Fruit fly (Drosophila melanogaster): ENCODE measurements around the gene Appl.

The Appl gene

DNA sequence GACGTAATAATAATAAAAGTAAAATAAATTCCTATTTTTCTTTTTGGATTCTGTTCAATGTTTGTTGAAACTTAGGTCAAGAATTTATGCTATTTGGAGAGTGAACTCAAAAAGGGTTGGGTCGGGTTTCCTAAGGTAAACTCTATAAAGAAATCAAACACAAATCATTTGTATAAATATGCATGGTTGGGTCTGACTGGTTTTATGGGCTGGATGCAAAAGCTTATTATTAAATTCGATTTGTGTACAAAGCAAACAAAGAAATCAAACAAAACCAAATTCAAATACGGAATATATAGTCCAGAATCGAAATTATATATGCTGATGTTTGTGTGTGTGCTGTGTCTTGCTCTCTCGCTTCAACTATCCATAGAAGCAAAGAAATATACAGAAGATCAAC is 14.6 kb upstream of the Appl start:
- TF ChIP-seq noc (tag; optimal IDR thresholded peaks at IDR 0.05), result no peak

DNA sequence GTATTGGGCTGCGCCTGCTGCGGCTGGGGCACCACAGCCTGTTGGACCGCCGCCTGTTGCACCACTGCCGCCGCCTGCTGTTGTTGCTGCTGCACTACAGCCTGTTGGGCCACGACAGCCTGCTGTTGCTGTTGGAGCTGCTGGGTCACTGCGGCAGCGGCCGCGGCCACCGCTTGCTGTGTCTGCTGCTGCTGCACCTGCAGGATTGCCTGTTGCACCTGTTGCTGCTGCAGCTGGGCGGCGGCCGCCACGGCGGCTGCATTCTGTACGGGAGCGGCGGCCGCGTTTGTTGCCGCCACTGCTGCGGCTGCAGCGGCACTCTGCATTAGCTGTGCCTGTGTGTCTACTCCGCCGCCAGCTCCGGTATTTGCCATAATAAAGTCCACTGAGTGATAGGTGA is 11.4 kb upstream of the Appl start:
- TF ChIP-seq noc (tag; optimal IDR thresholded peaks at IDR 0.05), result no peak

DNA sequence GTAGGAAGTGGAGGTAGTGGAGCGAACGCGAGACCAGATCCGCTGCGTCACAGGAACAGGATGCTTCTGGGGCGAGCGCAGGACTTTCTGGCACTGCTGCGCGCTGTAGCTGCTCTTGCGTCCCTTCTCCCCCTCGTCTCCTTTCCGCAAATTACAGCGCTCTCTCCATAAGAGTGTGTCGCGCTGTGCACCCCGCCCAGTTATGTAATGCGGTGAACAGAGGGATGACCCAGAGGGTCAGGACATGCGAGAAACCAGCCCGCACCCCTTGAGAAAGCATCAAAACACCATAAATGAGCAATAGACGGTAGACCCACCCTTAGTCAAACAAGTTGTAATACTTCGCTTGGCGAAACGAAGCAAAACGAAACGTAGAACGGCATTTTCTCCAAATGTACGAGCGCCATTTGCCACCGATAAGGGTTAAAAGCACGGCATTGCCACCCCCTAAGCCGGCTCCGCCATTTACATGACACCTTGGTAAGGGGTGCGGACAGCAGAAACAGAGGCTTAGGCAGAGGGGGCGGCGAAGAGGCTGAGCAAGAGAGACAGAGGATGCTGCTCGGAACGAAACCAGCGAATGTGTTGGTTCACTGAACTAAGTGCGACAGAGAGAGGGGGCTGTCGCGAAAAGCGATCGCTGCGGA is 10.0 kb upstream of the Appl start:
- TF ChIP-seq noc (tag; optimal IDR thresholded peaks at IDR 0.05), result no peak

DNA sequence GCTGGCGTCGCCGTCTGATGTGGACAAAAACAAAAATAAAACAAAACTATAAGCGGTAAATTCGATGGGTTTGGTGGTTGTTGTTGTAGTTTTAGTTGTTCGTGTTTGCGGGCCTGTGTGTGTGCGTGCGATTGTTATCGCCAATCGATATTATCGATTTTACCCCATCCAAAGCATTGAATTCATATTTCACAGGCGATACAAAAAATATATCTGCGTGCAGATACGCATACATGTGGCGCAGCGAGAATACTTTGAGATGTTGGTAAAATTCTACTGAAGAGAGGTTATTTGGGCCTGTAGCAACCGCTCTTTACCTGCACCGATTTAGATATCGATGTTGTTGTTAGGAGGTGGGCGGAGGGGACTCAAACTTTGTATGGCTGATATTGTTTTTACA is 8.6 kb upstream of the Appl start:
- TF ChIP-seq noc (tag; optimal IDR thresholded peaks at IDR 0.05), result no peak

DNA sequence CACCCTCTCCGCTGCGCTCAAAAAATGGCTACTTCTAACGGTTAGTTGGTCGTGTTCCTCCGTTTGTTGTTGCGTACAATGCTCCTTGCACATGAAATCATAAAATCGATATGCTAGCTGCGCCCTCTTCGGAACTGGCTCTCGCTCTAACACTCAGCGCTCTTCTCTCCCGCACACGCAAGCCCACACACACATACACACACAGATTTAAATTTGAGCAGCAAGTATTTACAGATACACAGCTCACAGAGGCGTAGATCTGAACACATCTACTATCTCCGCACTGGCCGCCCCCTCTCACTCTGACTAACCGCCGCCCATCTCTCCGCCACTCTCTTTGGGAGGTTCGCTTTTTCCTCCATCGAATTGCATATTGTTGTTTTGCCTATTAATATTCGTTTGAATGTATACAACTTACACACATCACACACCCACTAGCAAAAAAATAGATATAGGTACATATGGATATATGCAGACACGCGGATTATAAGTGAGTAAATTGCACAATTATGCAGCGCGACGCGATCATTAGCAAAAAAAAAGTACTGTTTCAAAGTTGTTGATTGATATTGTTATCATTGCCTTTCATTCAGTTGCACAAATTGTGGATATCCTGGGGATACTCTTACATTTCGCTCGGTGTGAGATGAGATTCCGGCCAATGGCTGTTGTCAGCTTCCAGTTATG is 7.8 kb upstream of the Appl start:
- peak; percentile 76 for TF ChIP-seq noc (tag; optimal IDR thresholded peaks at IDR 0.05)

- peak; percentile 99 for TF ChIP-seq noc (tag; optimal IDR thresholded peaks at IDR 0.05)
These were observed 7.0 kb upstream of the Appl start, which contains the start of gene elav for dm6 chrX:523179-523851. TSS of gene elav (minus strand) at chrX:523226.

- TF ChIP-seq noc (tag; optimal IDR thresholded peaks at IDR 0.05), result no peak
These were observed 6.0 kb upstream of the Appl start for dm6 chrX:524331-524730.

DNA sequence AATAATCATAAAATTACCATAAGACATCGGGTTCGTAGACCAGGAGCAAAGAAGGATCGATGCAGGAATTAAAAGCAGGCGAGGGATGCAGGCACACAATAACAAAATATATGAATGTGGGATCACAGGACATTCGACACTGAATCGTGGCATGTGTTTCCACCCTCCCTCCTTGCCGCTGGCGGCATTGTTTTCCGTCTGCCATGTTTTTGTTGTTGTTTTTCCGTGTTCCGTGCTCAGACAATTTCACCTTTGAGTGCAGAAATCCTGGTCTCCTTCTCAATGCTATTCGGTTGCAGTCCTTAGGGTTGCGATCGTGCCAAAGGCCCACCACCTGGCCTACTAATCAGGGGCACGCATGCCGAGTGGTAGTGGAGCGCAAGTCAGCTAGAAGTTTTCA is 4.7 kb upstream of the Appl start:
- TF ChIP-seq noc (tag; optimal IDR thresholded peaks at IDR 0.05), result no peak

DNA sequence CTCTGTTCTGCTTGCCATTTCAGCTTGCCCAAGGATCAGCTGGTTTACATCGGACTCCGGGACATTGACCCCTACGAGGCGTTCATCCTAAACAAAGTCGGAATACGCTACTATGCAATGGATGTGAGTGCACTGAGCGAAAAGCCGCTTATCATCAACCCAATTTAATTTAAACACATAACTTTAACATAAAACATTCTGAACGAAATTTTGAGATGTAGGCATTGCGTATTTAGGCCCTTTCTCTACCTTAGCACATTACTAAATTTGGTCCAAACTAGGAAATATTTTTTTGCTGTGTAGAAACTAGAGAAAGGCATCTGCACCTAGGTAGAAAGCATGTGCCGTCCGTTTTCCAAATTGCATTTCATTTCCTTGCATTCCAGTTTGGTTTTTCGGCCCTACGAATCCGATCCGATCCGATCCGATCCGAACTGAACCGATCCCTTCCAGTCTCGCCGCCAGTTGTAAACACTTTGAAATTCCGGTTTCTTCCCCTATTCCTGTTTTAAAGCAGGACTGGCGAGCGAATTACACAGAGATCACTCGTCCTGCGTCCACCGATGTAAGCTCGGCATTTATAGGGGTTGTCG is 3.7 kb upstream of the Appl start:
- no peak for TF ChIP-seq noc (tag; optimal IDR thresholded peaks at IDR 0.05)

DNA sequence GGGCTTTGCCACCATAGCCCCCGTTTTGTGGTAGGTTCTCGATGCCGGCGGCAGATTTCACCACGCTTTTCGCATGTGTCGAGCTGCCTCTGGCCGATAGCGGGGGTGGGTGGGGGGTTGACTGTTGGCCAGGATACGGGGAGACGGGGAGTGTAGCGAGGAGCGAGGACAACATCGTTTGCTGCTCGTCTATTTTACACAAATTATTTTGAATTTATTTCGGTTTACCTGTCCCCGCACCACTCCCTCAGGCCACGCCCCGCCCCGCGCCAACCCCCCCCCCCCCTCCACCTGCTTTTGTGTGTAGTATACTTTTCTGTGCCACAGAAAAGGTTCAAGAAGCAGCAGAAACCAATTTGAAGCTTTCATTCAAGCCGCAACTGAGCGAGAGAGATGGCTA is 11.8 kb downstream of the Appl start:
- TF ChIP-seq noc (tag; optimal IDR thresholded peaks at IDR 0.05), result no peak

- TF ChIP-seq noc (tag; optimal IDR thresholded peaks at IDR 0.05), result no peak
These were observed 16.2 kb downstream of the Appl start for dm6 chrX:546372-547006.

DNA sequence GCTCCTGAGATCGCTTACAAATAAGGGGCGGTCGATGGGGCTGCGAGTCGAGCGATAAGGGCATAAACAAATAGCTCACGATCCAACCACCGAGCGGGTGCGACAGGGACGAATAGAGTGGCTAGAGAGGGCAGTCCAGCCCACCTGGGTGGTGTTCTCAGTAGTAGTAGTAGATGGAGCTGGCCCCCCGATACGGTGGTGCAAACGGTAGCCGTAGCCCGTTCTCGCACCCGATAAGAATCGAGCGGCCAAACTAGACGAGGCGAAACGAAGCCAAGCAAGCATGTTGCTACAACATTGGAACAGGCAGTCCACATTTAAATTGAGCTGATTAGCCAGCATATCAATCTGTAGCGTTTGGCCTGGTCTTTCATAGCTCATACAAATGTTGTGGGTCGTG is 50.3 kb downstream of the Appl start:
- no peak for TF ChIP-seq noc (tag; optimal IDR thresholded peaks at IDR 0.05)

DNA sequence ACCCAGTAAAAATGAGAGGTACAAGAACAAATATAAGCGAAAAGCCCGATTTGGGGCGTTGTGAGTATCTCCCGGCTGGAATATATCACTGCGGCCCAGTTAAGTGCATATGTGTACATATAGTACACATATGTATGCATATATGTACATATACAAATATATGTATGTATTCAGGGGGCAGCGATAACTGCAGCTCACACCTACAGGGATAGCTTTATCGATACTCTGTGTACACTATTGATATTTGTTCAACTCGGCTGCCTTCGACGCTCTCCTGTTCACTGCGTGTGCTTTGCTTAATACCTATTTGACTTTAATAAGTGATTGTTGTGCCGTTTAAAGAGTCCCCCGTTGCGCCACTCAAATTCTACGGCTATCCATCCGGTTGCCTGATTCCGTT is 51.5 kb downstream of the Appl start, which contains the start of gene vnd:
Gene vnd, plus strand, starts transcription at position 297 of the 400 bp plus-strand sequence.
- no peak for TF ChIP-seq noc (tag; optimal IDR thresholded peaks at IDR 0.05)

DNA sequence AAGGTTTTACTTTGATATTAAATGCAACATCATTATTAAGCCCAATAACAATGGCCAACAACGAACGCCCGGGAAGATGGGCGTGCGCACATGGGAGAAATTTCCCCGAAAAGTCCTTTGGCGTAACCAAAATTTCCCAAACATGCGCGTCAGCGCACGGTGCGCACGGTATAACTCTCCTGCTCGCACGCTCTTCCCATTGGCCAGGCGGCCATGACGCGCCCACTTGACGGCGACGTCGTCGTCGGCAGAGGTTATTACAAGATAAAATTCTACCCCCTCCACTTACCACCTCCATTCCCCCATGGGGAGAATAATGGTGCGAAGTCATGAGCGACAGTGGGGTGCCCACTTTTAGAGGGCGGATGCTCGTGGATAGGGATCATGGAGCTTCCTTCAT is 58.6 kb downstream of the Appl start:
- TF ChIP-seq noc (tag; optimal IDR thresholded peaks at IDR 0.05), result no peak

DNA sequence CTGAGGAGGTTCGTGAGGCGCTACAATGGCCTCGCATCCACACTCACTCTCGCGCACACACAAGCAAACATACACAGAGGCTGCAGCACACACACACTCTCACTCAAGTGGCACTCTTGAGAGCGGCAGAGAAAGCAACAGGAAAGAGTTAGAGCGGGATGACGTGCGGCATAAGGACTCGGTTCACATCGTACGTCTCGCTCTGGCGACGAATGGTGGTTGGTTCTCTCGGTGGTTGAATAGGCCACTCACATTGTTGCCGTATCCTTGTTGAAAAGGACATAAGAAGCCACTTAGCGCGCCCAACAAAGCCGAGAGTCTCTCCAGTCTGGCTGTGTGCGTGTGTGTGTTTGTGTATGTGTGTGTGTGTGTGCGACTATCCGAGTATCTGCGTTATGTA is 60.2 kb downstream of the Appl start:
- no peak for TF ChIP-seq noc (tag; optimal IDR thresholded peaks at IDR 0.05)

- no peak for TF ChIP-seq noc (tag; optimal IDR thresholded peaks at IDR 0.05)
These were observed 62.4 kb downstream of the Appl start for dm6 chrX:592588-593288.
